Worm (Caenorhabditis elegans): Measurements from ENCODE around the gene EEED8.3.

Gene EEED8.3

DNA sequence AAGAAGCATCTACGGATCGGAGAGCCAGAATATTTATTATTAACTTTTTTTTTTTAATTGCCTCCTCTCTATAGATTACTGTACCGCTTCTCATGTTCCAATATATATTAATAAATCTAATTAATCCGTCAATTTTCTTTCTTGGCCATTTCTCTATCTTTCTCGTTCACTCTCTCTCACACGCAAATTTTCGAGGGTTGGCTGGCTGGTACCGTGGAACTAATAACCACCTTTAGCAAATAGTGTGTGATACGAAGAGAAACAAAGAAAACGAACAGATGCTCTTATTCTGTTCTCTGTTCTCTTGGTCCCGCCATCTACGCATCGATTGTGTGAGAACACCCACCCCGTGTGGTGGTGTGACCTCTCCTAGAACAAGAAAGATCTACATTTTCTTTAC is 4.2 kb downstream of the EEED8.3 start:
- no peak for TF ChIP-seq fos-1 (tag; optimal IDR thresholded peaks at IDR 0.05)
- no peak for TF ChIP-seq ceh-82 (tag; optimal IDR thresholded peaks at IDR 0.05)
- no peak for TF ChIP-seq pqm-1 (tag; optimal IDR thresholded peaks at IDR 0.05)
- TF ChIP-seq ceh-16 (tag; optimal IDR thresholded peaks at IDR 0.05): no peak
- TF ChIP-seq nhr-25 (tag; optimal IDR thresholded peaks at IDR 0.05): no peak
- TF ChIP-seq elt-2 (tag; optimal IDR thresholded peaks at IDR 0.05): no peak
- no peak for TF ChIP-seq nhr-12 (tag; optimal IDR thresholded peaks at IDR 0.05)
- no peak for TF ChIP-seq jun-1 (tag; optimal IDR thresholded peaks at IDR 0.05)
- TF ChIP-seq daf-12 (tag; optimal IDR thresholded peaks at IDR 0.05): no peak
- no peak for TF ChIP-seq nhr-76 (tag; optimal IDR thresholded peaks at IDR 0.05)
- TF ChIP-seq ama-1 (optimal IDR thresholded peaks at IDR 0.05): no peak
- no peak for TF ChIP-seq nhr-23 (tag; optimal IDR thresholded peaks at IDR 0.05)
- TF ChIP-seq ceh-9 (tag; optimal IDR thresholded peaks at IDR 0.05): no peak
- no peak for TF ChIP-seq mml-1 (tag; optimal IDR thresholded peaks at IDR 0.05)
- TF ChIP-seq sea-2 (GFP tag; optimal IDR thresholded peaks at IDR 0.05): no peak
- no peak for TF ChIP-seq zag-1 (tag; optimal IDR thresholded peaks at IDR 0.05)
- TF ChIP-seq tbx-2 (tag; optimal IDR thresholded peaks at IDR 0.05): no peak

DNA sequence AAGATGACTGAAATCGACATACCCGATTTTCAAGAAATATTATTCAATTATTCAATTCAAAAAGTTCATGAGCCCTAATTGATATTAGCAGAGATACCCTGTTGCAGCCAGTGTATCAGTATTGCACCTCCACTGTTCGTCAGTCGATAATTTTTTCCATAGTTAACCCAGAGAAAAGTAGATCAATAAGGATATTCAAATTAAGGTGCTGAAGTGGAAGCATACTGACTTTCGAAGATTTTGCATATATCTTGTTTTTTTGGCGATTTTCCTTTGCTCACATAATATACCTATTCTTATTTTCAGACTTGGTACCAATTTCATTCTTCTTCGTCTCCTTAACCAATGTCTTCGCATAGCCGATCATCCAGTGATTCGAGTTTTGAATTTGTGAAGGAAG is 4.9 kb downstream of the EEED8.3 start, which contains the start of gene EEED8.15:
EEED8.15 (plus strand) TSS at position 301 of the 400 bp plus-strand sequence.
- TF ChIP-seq eor-1 (tag; optimal IDR thresholded peaks at IDR 0.05) (no peak), skn-1 (tag; optimal IDR thresholded peaks at IDR 0.05) (no peak), egl-27 (tag; optimal IDR thresholded peaks at IDR 0.05) (no peak), nhr-77 (tag; optimal IDR thresholded peaks at IDR 0.05) (no peak), pqm-1 (tag; optimal IDR thresholded peaks at IDR 0.05) (no peak), elt-1 (tag; optimal IDR thresholded peaks at IDR 0.05) (no peak), fkh-10 (GFP tag; optimal IDR thresholded peaks at IDR 0.05) (no peak), snpc-4 (tag; optimal IDR thresholded peaks at IDR 0.05) (no peak), jun-1 (tag; optimal IDR thresholded peaks at IDR 0.05) (no peak), mdl-1 (tag; optimal IDR thresholded peaks at IDR 0.05) (no peak), fos-1 (tag; optimal IDR thresholded peaks at IDR 0.05) (no peak), nhr-11 (tag; optimal IDR thresholded peaks at IDR 0.05) (no peak), nhr-25 (tag; optimal IDR thresholded peaks at IDR 0.05) (no peak), unc-39 (tag; optimal IDR thresholded peaks at IDR 0.05) (no peak), sea-2 (GFP tag; optimal IDR thresholded peaks at IDR 0.05) (no peak)

DNA sequence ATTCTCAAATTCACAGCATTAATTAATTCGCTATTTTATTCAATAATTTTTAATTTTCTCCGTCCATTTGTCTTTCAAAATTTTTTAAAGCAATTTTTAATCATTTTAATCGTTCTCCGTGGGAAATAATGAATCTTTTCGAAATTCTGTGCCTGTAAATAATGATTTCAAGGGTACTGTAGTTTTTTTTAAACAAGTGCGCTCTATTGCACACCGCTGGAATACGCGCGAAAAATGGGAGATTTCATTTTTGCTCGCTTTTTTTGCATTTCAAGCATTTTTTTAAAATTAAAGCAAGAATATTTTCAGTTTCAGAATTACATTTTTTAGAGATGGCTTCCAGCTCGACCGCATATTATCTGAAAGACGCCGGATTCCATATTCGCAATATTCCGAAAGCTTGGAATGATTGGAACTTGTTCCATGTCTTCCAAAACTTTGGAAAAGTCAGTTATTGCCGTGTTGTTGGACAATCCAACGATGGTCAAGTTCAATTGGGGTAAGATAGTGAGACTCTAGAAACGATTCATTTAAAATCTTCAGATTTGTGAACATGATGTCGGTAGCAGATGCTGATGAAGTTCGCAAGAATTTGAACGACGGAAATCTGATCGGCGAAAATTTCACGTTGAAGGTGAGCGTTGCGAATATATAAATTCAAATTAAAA is 7.0 kb downstream of the EEED8.3 start, which contains the start of gene tofu-6:
tofu-6 (plus strand) TSS at position 302 of the 668 bp plus-strand sequence.
- TF ChIP-seq unc-39 (tag; optimal IDR thresholded peaks at IDR 0.05) (no peak), snpc-4 (tag; optimal IDR thresholded peaks at IDR 0.05) (no peak), nfya-1 (tag; optimal IDR thresholded peaks at IDR 0.05; ENCODE audit: insufficient read depth) (peak; percentile 45), elt-1 (tag; optimal IDR thresholded peaks at IDR 0.05) (no peak), pha-4 (tag; optimal IDR thresholded peaks at IDR 0.05) (peak; percentile 71), pqm-1 (tag; optimal IDR thresholded peaks at IDR 0.05) (no peak), nhr-25 (tag; optimal IDR thresholded peaks at IDR 0.05) (peak; percentile 13), ZK546.5 (tag; optimal IDR thresholded peaks at IDR 0.05) (no peak), fkh-10 (GFP tag; optimal IDR thresholded peaks at IDR 0.05) (no peak), ceh-9 (tag; optimal IDR thresholded peaks at IDR 0.05) (no peak), ceh-82 (tag; optimal IDR thresholded peaks at IDR 0.05) (no peak)

DNA sequence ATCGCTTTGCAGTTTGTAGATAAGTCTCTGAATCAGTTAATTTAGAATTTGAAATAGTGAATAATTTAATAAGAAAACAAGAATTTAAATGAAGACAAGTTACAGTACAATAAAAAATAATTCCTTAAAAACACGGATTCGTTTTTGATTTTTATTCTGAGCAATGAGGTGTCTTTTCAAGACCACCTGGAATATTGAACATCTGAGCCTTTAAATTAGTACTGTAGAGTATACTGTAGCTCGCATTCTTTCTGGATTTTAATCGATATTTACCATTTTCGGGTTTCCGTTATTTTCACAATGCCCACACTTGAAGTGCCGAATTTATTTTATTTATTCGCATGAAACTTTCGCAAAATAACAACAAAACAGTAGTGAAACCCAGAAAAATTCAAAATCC is 9.8 kb downstream of the EEED8.3 start, which contains the start of gene F07F6.7:
F07F6.7 (minus strand) TSS at position 27 of the 400 bp plus-strand sequence.
- TF ChIP-seq eor-1 (tag; optimal IDR thresholded peaks at IDR 0.05) (no peak), elt-2 (tag; optimal IDR thresholded peaks at IDR 0.05) (peak; percentile 6)

DNA sequence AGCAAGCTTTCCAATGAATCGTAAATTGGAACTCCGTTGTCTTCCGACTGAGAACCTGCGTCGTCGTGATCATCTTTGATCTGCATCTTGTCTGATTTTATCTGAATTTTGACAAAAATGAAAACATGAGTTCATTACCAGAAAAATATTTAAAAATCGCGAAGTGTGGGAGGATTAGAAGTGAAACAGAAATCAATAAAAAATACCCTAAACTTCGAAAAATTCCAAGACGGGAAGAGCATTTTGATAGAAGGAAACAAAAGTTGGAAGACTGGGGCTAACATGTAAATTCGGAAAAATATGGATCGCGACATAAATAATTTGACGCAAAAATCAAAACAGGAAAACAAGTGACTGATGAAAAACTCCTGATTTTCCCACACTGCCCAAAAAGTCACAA is 11.6 kb downstream of the EEED8.3 start, which contains the start of gene F07F6.8:
F07F6.8 (minus strand) TSS at position 101 of the 400 bp plus-strand sequence.
- TF ChIP-seq eor-1 (tag; optimal IDR thresholded peaks at IDR 0.05) (no peak), fos-1 (tag; optimal IDR thresholded peaks at IDR 0.05) (no peak), unc-62 (GFP tag; optimal IDR thresholded peaks at IDR 0.05) (no peak), fkh-10 (GFP tag; optimal IDR thresholded peaks at IDR 0.05) (no peak), hmg-11 (tag; optimal IDR thresholded peaks at IDR 0.05) (no peak), ceh-16 (tag; optimal IDR thresholded peaks at IDR 0.05) (no peak), tbx-2 (tag; optimal IDR thresholded peaks at IDR 0.05) (no peak), jun-1 (tag; optimal IDR thresholded peaks at IDR 0.05) (no peak), mdl-1 (tag; optimal IDR thresholded peaks at IDR 0.05) (no peak), skn-1 (tag; optimal IDR thresholded peaks at IDR 0.05) (no peak), ztf-4 (tag; optimal IDR thresholded peaks at IDR 0.05) (no peak), nhr-23 (tag; optimal IDR thresholded peaks at IDR 0.05) (no peak), ztf-11 (tag; optimal IDR thresholded peaks at IDR 0.05) (no peak), nhr-67 (tag; optimal IDR thresholded peaks at IDR 0.05) (no peak), ceh-28 (tag; optimal IDR thresholded peaks at IDR 0.05) (no peak), nhr-28 (tag; optimal IDR thresholded peaks at IDR 0.05) (no peak), unc-39 (tag; optimal IDR thresholded peaks at IDR 0.05) (no peak), ZK546.5 (tag; optimal IDR thresholded peaks at IDR 0.05) (no peak)

Measured in whole organism, L3 larva.